3 worm cellular contexts compared by ENCODE assay signal in genomic region chrII:12098716-12099115, ce11.
TF ChIP-seq lines count a peak whose summit lies in the region.

No protein-coding gene starts in this region.

TF ChIP-seq in whole organism, L1 larva, 84 proteins besides CTCF, POLR2A, EP300 and RAD21:
- TF ChIP-seq dsc-1 (tag; optimal IDR thresholded peaks at IDR 0.05; lab: Kevin White, UChicago) (no peak), ceh-82 (tag; optimal IDR thresholded peaks at IDR 0.05; lab: Kevin White, UChicago) (no peak), aha-1 (tag; optimal IDR thresholded peaks at IDR 0.05; lab: Kevin White, UChicago) (no peak), Y116A8C.19 (tag; optimal IDR thresholded peaks at IDR 0.05; lab: Kevin White, UChicago; ENCODE audit: borderline replicate concordance) (no peak), grh-1 (GFP tag; IDR thresholded peaks at IDR 0.05; lab: Robert Waterston, UW) (no peak), pqm-1 (tag; optimal IDR thresholded peaks at IDR 0.05; lab: Kevin White, UChicago) (no peak), nhr-85 (tag; lab: Kevin White, UChicago) (peak; percentile 60), nhr-47 (tag; optimal IDR thresholded peaks at IDR 0.05; lab: Kevin White, UChicago) (no peak), ets-5 (GFP tag; IDR thresholded peaks at IDR 0.05; lab: Robert Waterston, UW) (no peak)
TF ChIP-seq in whole organism, L1 larva: peak in this region for 1.

TF ChIP-seq in whole organism, L4 larva, 104 proteins besides CTCF, POLR2A, EP300 and RAD21:
- TF ChIP-seq sdz-12 (GFP tag; optimal IDR thresholded peaks at IDR 0.05; lab: Kevin White, UChicago) (peak; percentile 67), Y75B8A.6 (GFP tag; IDR thresholded peaks at IDR 0.05; lab: Robert Waterston, UW) (no peak), spr-3 (GFP tag; optimal IDR thresholded peaks at IDR 0.05; lab: Kevin White, UChicago) (no peak), nhr-10 (tag; optimal IDR thresholded peaks at IDR 0.05; lab: Kevin White, UChicago) (no peak), unc-62 (GFP tag; optimal IDR thresholded peaks at IDR 0.05 in 1 of 2; lab: Kevin White, UChicago) (peak in 1 of 2 experiments; percentile 73), unc-62 (tag; optimal IDR thresholded peaks at IDR 0.05; lab: Kevin White, UChicago) (no peak), egl-43 (GFP tag; IDR thresholded peaks at IDR 0.05; lab: Robert Waterston, UW) (0 out of 2 replicates have a peak, but pooled peaks have one; percentile 30), dve-1 (tag; optimal IDR thresholded peaks at IDR 0.05; lab: Kevin White, UChicago; ENCODE audit: insufficient read depth) (no peak), lim-7 (GFP tag; IDR thresholded peaks at IDR 0.05; lab: Robert Waterston, UW) (peak; percentile 60; the same call in 1 of the 2 replicates), ZK337.2 (GFP tag; IDR thresholded peaks at IDR 0.05; lab: Robert Waterston, UW) (no peak), snpc-1.2 (GFP tag; IDR thresholded peaks at IDR 0.05; lab: Robert Waterston, UW) (peak; percentile 17; the same call in 1 of the 2 replicates), dmd-9 (GFP tag; IDR thresholded peaks at IDR 0.05; lab: Robert Waterston, UW) (0 out of 2 replicates have a peak, but pooled peaks have one; percentile 21), daf-8 (GFP tag; IDR thresholded peaks at IDR 0.05; lab: Robert Waterston, UW) (no peak), hlh-11 (tag; optimal IDR thresholded peaks at IDR 0.05; lab: Kevin White, UChicago) (no peak)

TF ChIP-seq in whole organism, young adult, 124 proteins besides CTCF, POLR2A, EP300 and RAD21:
- no peak for TF ChIP-seq dox-1 (GFP tag; IDR thresholded peaks at IDR 0.05; lab: Robert Waterston, UW)
- no peak for TF ChIP-seq F52B5.7 (tag; optimal IDR thresholded peaks at IDR 0.05; lab: Kevin White, UChicago)
- TF ChIP-seq C06A6.2 (GFP tag; conservative IDR thresholded peaks at IDR 0.05; lab: Robert Waterston, UW), result 0 out of 2 replicates have a peak, but pooled peaks have one; percentile 23
- TF ChIP-seq nhr-179 (tag; optimal IDR thresholded peaks at IDR 0.05; lab: Kevin White, UChicago), result no peak
- no peak for TF ChIP-seq lin-26 (GFP tag; IDR thresholded peaks at IDR 0.05; lab: Robert Waterston, UW)
- no peak for TF ChIP-seq aptf-2 (GFP tag; conservative IDR thresholded peaks at IDR 0.05; lab: Robert Waterston, UW)
- TF ChIP-seq B0336.3 (GFP tag; IDR thresholded peaks at IDR 0.05; lab: Robert Waterston, UW), result 0 out of 2 replicates have a peak, but pooled peaks have one; percentile 24
TF ChIP-seq in whole organism, young adult: peak in this region for 2.
